Fruit fly (Drosophila melanogaster): ENCODE measurements around the gene CG1231.

CG1231 gene

dm6 chr3L:331842-332802, 24.1 kb upstream of the CG1231 start, which contains the start of gene mthl9:
Gene mthl9, minus strand, starts transcription at chr3L:332309.
- no peak for TF ChIP-seq psq (optimal IDR thresholded peaks at IDR 0.05)
- no peak for TF ChIP-seq ttk (optimal IDR thresholded peaks at IDR 0.05)
- TF ChIP-seq insv (optimal IDR thresholded peaks at IDR 0.05) = no peak
- TF ChIP-seq Myc (optimal IDR thresholded peaks at IDR 0.05) = no peak
- no peak for TF ChIP-seq Sin3A (optimal IDR thresholded peaks at IDR 0.05)
- TF ChIP-seq h (optimal IDR thresholded peaks at IDR 0.05) = no peak

- TF ChIP-seq h (optimal IDR thresholded peaks at IDR 0.05) (no peak), ttk (optimal IDR thresholded peaks at IDR 0.05) (no peak), Myc (optimal IDR thresholded peaks at IDR 0.05) (no peak), insv (optimal IDR thresholded peaks at IDR 0.05) (no peak), Sin3A (optimal IDR thresholded peaks at IDR 0.05) (no peak), psq (optimal IDR thresholded peaks at IDR 0.05) (no peak)
Observed at dm6 chr3L:337148-337547, 19.1 kb upstream of the CG1231 start.

dm6 chr3L:338116-338515, 18.1 kb upstream of the CG1231 start:
- TF ChIP-seq h (optimal IDR thresholded peaks at IDR 0.05) (no peak), Sin3A (optimal IDR thresholded peaks at IDR 0.05) (no peak), insv (optimal IDR thresholded peaks at IDR 0.05) (no peak), Myc (optimal IDR thresholded peaks at IDR 0.05) (no peak)

- TF ChIP-seq Sin3A (optimal IDR thresholded peaks at IDR 0.05) (no peak), psq (optimal IDR thresholded peaks at IDR 0.05) (no peak), h (optimal IDR thresholded peaks at IDR 0.05) (no peak), Myc (optimal IDR thresholded peaks at IDR 0.05) (no peak), insv (optimal IDR thresholded peaks at IDR 0.05) (no peak), ttk (optimal IDR thresholded peaks at IDR 0.05) (no peak)
Observed at dm6 chr3L:339072-339471, 17.1 kb upstream of the CG1231 start.

- TF ChIP-seq h (optimal IDR thresholded peaks at IDR 0.05) (no peak), ttk (optimal IDR thresholded peaks at IDR 0.05) (no peak), psq (optimal IDR thresholded peaks at IDR 0.05) (no peak), insv (optimal IDR thresholded peaks at IDR 0.05) (no peak), Myc (optimal IDR thresholded peaks at IDR 0.05) (no peak), Sin3A (optimal IDR thresholded peaks at IDR 0.05) (no peak)
Observed at dm6 chr3L:340124-340523, 16.1 kb upstream of the CG1231 start.

- no peak for TF ChIP-seq insv (optimal IDR thresholded peaks at IDR 0.05)
- no peak for TF ChIP-seq psq (optimal IDR thresholded peaks at IDR 0.05)
- no peak for TF ChIP-seq Myc (optimal IDR thresholded peaks at IDR 0.05)
- no peak for TF ChIP-seq Sin3A (optimal IDR thresholded peaks at IDR 0.05)
- no peak for TF ChIP-seq ttk (optimal IDR thresholded peaks at IDR 0.05)
- no peak for TF ChIP-seq h (optimal IDR thresholded peaks at IDR 0.05)
Observed at dm6 chr3L:340569-340968, 15.7 kb upstream of the CG1231 start.

dm6 chr3L:341052-341852, 15.0 kb upstream of the CG1231 start:
- TF ChIP-seq Sin3A (optimal IDR thresholded peaks at IDR 0.05) = no peak
- TF ChIP-seq psq (optimal IDR thresholded peaks at IDR 0.05) = no peak
- no peak for TF ChIP-seq h (optimal IDR thresholded peaks at IDR 0.05)
- TF ChIP-seq Myc (optimal IDR thresholded peaks at IDR 0.05) = no peak
- TF ChIP-seq ttk (optimal IDR thresholded peaks at IDR 0.05) = no peak
- no peak for TF ChIP-seq insv (optimal IDR thresholded peaks at IDR 0.05)

- no peak for TF ChIP-seq insv (optimal IDR thresholded peaks at IDR 0.05)
- TF ChIP-seq Sin3A (optimal IDR thresholded peaks at IDR 0.05) = no peak
- no peak for TF ChIP-seq Myc (optimal IDR thresholded peaks at IDR 0.05)
- TF ChIP-seq psq (optimal IDR thresholded peaks at IDR 0.05) = no peak
- TF ChIP-seq h (optimal IDR thresholded peaks at IDR 0.05) = no peak
- no peak for TF ChIP-seq ttk (optimal IDR thresholded peaks at IDR 0.05)
Observed at dm6 chr3L:342839-343238, 13.4 kb upstream of the CG1231 start, which contains the start of gene mthl10. Gene mthl10, minus strand, starts transcription at chr3L:342915.

- TF ChIP-seq h (optimal IDR thresholded peaks at IDR 0.05) (no peak), Sin3A (optimal IDR thresholded peaks at IDR 0.05) (no peak), Myc (optimal IDR thresholded peaks at IDR 0.05) (no peak), ttk (optimal IDR thresholded peaks at IDR 0.05) (no peak), psq (optimal IDR thresholded peaks at IDR 0.05) (no peak), insv (optimal IDR thresholded peaks at IDR 0.05) (no peak)
Observed at dm6 chr3L:343316-343715, 12.9 kb upstream of the CG1231 start.

dm6 chr3L:346656-347640, 9.3 kb upstream of the CG1231 start, which contains the start of gene mth:
Gene mth, minus strand, starts transcription at chr3L:346957.
- TF ChIP-seq psq (optimal IDR thresholded peaks at IDR 0.05) (no peak), h (optimal IDR thresholded peaks at IDR 0.05) (no peak), ttk (optimal IDR thresholded peaks at IDR 0.05) (no peak), insv (optimal IDR thresholded peaks at IDR 0.05) (no peak), Sin3A (optimal IDR thresholded peaks at IDR 0.05) (no peak), Myc (optimal IDR thresholded peaks at IDR 0.05) (no peak)
